Fruit fly (Drosophila melanogaster) S2 (cell line): ENCODE data around the gene Ssl2.

Experiments used
- CG8478 ChIP-seq: fragments of >200 bp; optimal IDR thresholded peaks from 2 replicates; lab custom pipeline; 2018
- CTCF ChIP-seq, 2 experiments: fragments of >200 bp; optimal IDR thresholded peaks; 2 replicates each; lab custom pipeline; 2018

DNA sequence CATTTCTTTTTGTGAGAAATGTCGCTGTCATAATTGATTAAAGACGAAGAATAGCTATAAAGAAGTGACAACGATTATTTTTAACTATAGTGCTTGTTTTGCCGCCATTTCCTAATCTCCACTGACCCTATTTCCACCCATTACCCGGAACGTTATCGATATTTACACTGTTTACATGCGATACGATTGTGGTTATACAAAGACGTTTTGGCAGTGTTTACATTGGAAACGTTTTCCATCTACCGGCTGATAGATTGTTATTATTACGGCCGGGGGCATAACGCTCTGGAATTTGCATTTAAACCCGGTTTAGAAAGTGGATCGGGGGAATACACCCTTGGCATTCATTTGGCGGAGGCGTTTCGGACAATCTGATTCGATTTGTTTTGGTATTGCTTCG lies 33.8 kb upstream of the Ssl2 start:
- TF ChIP-seq CTCF (optimal IDR thresholded peaks at IDR 0.05; lab: Kevin White, UChicago) (no peak), CG8478 (lab: Kevin White, UChicago) (no peak)
